Worm (Caenorhabditis elegans): ENCODE measurements around the gene C06E1.7.

DNA sequence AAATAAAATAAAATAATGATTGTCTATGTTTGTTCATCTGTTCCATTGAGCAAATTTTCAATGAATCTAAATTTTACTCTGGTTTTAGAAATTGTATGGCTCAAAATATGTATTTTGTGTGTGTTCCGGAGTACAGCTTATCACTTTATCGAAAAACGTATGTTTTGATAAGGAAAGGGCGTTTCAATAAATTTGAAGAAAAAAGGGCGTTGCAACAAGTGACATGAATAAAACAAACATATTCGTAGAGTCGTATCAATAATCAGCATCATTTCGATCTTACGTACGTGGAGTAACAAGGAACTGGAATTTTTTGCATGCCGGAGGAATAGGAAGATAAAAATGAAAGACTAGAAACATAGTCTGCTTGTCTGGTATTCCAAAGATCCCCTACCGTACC is 568 bp upstream of the C06E1.7 start:
- TF ChIP-seq nhr-77 (tag; optimal IDR thresholded peaks at IDR 0.05) (no peak), pha-4 (tag; optimal IDR thresholded peaks at IDR 0.05) (no peak), nhr-23 (tag; optimal IDR thresholded peaks at IDR 0.05) (no peak), sea-2 (GFP tag; optimal IDR thresholded peaks at IDR 0.05) (no peak), ztf-11 (tag; optimal IDR thresholded peaks at IDR 0.05) (no peak), ceh-82 (tag; optimal IDR thresholded peaks at IDR 0.05) (no peak), unc-62 (GFP tag; optimal IDR thresholded peaks at IDR 0.05) (no peak), nfya-1 (tag; optimal IDR thresholded peaks at IDR 0.05; ENCODE audit: insufficient read depth) (no peak), skn-1 (tag; optimal IDR thresholded peaks at IDR 0.05) (no peak), zag-1 (tag; optimal IDR thresholded peaks at IDR 0.05) (no peak), fkh-10 (GFP tag; optimal IDR thresholded peaks at IDR 0.05) (no peak), R02D3.7 (tag; optimal IDR thresholded peaks at IDR 0.05) (no peak)
